Worm (Caenorhabditis elegans) whole organism, L2 larva: ENCODE data around the gene F54D5.15.

Source experiments
- C34F6.9 ChIP-seq: fragments of 150-350 bp; optimal IDR thresholded peaks from 2 replicates; lab custom pipeline; 2014; ENCODE audit warnings: missing biosample characterization, missing genetic modification characterization
- F13H6.1 ChIP-seq: sonication (generic microtip); optimal IDR thresholded peaks from 2 replicates; lab custom pipeline; 2016; ENCODE audit warnings: missing genetic modification characterization, missing compliant biosample characterization
- R02D3.7 ChIP-seq: fragments of 150-350 bp; optimal IDR thresholded peaks from 2 replicates; lab custom pipeline; 2014; ENCODE audit warnings: missing biosample characterization, missing genetic modification characterization
- Y55F3AM.14 ChIP-seq: fragments of 200-800 bp; sonication (Bioruptor generic); optimal IDR thresholded peaks from 2 replicates; lab custom pipeline; 2018; ENCODE audit warnings: mild to moderate bottlenecking, missing genetic modification characterization, missing compliant biosample characterization
- ZK546.5 ChIP-seq: sonication (generic microtip); optimal IDR thresholded peaks from 2 replicates; lab custom pipeline; 2017; ENCODE audit warnings: missing biosample characterization, missing genetic modification characterization
- alr-1 ChIP-seq: fragments of 150-350 bp; optimal IDR thresholded peaks from 2 replicates; lab custom pipeline; 2014; ENCODE audit warnings: missing biosample characterization, missing genetic modification characterization
- aly-2 ChIP-seq: fragments of 150-350 bp; optimal IDR thresholded peaks from 2 replicates; lab custom pipeline; 2014; ENCODE audit warnings: missing biosample characterization, missing genetic modification characterization
- ama-1 ChIP-seq: fragments of 150-350 bp; optimal IDR thresholded peaks from 2 replicates; lab custom pipeline; 2018; ENCODE audit warnings: inconsistent platforms
- blmp-1 ChIP-seq: sonication (generic microtip); optimal IDR thresholded peaks from 2 replicates; lab custom pipeline; 2017; ENCODE audit warnings: missing genetic modification characterization, mild to moderate bottlenecking, missing compliant biosample characterization, antibody characterized with exemption, moderate library complexity; ENCODE audit not compliant: insufficient read depth
- ceh-16 ChIP-seq: fragments of 150-350 bp; optimal IDR thresholded peaks from 2 replicates; lab custom pipeline; 2014; ENCODE audit warnings: missing biosample characterization, missing genetic modification characterization
- ceh-82 ChIP-seq: fragments of 150-350 bp; optimal IDR thresholded peaks from 2 replicates; lab custom pipeline; 2014; ENCODE audit warnings: missing biosample characterization, missing genetic modification characterization
- crh-2 ChIP-seq: sonication (generic microtip); optimal IDR thresholded peaks from 2 replicates; lab custom pipeline; 2017; ENCODE audit warnings: missing biosample characterization, missing genetic modification characterization
- dmd-4 ChIP-seq: sonication (generic microtip); optimal IDR thresholded peaks from 2 replicates; lab custom pipeline; 2017; ENCODE audit warnings: missing biosample characterization, missing genetic modification characterization
- egl-27 ChIP-seq: sonication (generic microtip); optimal IDR thresholded peaks from 3 replicates; lab custom pipeline; 2017; ENCODE audit warnings: missing biosample characterization, missing genetic modification reagents, missing genetic modification characterization
- elt-3 ChIP-seq: sonication (generic microtip); optimal IDR thresholded peaks from 2 replicates; lab custom pipeline; 2017; ENCODE audit warnings: missing biosample characterization, missing genetic modification characterization
- fos-1 ChIP-seq: fragments of 150-350 bp; optimal IDR thresholded peaks from 2 replicates; lab custom pipeline; 2014; ENCODE audit warnings: missing biosample characterization, missing genetic modification characterization
- gmeb-1 ChIP-seq: fragments of 150-350 bp; optimal IDR thresholded peaks from 2 replicates; lab custom pipeline; 2014; ENCODE audit warnings: missing biosample characterization, missing genetic modification characterization
- lin-11 ChIP-seq: fragments of 150-350 bp; sonication (generic microtip); optimal IDR thresholded peaks from 2 replicates; lab custom pipeline; 2014; ENCODE audit warnings: missing biosample characterization, missing genetic modification characterization, inconsistent platforms, mixed read lengths
- lin-13 ChIP-seq: fragments of 150-350 bp; optimal IDR thresholded peaks from 2 replicates; lab custom pipeline; 2014; ENCODE audit warnings: missing biosample characterization, missing genetic modification reagents, missing genetic modification characterization
- lsy-2 ChIP-seq, 2 experiments: fragments of 150-350 bp in 1 of 2; sonication (generic microtip) in 1 of 2; optimal IDR thresholded peaks; 2 replicates each; lab custom pipeline; 2014 to 2017; ENCODE audit warnings: missing biosample characterization in 2 of 2, missing genetic modification characterization in 2 of 2
- mab-5 ChIP-seq: fragments of 150-350 bp; optimal IDR thresholded peaks from 2 replicates; lab custom pipeline; 2014; ENCODE audit warnings: missing biosample characterization, missing genetic modification characterization
- mbf-1 ChIP-seq: sonication (generic microtip); optimal IDR thresholded peaks from 2 replicates; lab custom pipeline; 2017; ENCODE audit warnings: missing biosample characterization, missing genetic modification characterization
- mdl-1 ChIP-seq, 2 experiments: fragments of 150-350 bp in 1 of 2; sonication (generic microtip) in 1 of 2; optimal IDR thresholded peaks; 2 replicates each; lab custom pipeline; 2017; ENCODE audit warnings: missing biosample characterization in 2 of 2, missing genetic modification characterization in 2 of 2
- nhr-12 ChIP-seq: fragments of 150-350 bp; optimal IDR thresholded peaks from 2 replicates; lab custom pipeline; 2014; ENCODE audit warnings: missing biosample characterization, missing genetic modification characterization
- nhr-129 ChIP-seq: fragments of 150-350 bp; optimal IDR thresholded peaks from 2 replicates; lab custom pipeline; 2014; ENCODE audit warnings: missing biosample characterization, missing genetic modification characterization
- nhr-21 ChIP-seq: fragments of 150-350 bp; optimal IDR thresholded peaks from 2 replicates; lab custom pipeline; 2014; ENCODE audit warnings: missing biosample characterization, missing genetic modification characterization
- nhr-237 ChIP-seq: fragments of 150-350 bp; optimal IDR thresholded peaks from 2 replicates; lab custom pipeline; 2014; ENCODE audit warnings: missing biosample characterization, missing genetic modification characterization
- peb-1 ChIP-seq: fragments of 150-350 bp; optimal IDR thresholded peaks from 2 replicates; lab custom pipeline; 2014; ENCODE audit warnings: missing biosample characterization, missing genetic modification characterization
- sem-4 ChIP-seq: fragments of 150-350 bp; optimal IDR thresholded peaks from 2 replicates; lab custom pipeline; 2014; ENCODE audit warnings: missing biosample characterization, missing genetic modification reagents, missing genetic modification characterization
- skn-1 ChIP-seq: sonication (generic microtip); optimal IDR thresholded peaks from 2 replicates; lab custom pipeline; 2017; ENCODE audit warnings: missing biosample characterization, missing genetic modification characterization
- sma-3 ChIP-seq: sonication (generic microtip); optimal IDR thresholded peaks from 2 replicates; lab custom pipeline; 2016; ENCODE audit warnings: missing genetic modification reagents, missing genetic modification characterization, missing compliant biosample characterization
- snpc-4 ChIP-seq: fragments of 150-350 bp; optimal IDR thresholded peaks from 2 replicates; lab custom pipeline; 2014; ENCODE audit warnings: missing biosample characterization, missing genetic modification characterization
- unc-55 ChIP-seq: fragments of 150-350 bp; sonication (generic microtip); optimal IDR thresholded peaks from 3 replicates; lab custom pipeline; 2014; ENCODE audit warnings: missing biosample characterization, missing genetic modification reagents, missing genetic modification characterization
- unc-62 ChIP-seq: fragments of 150-350 bp; optimal IDR thresholded peaks from 2 replicates; lab custom pipeline; 2014; ENCODE audit warnings: missing biosample characterization, missing genetic modification reagents, missing genetic modification characterization
- zag-1 ChIP-seq: fragments of 150-350 bp; optimal IDR thresholded peaks from 2 replicates; lab custom pipeline; 2014; ENCODE audit warnings: missing biosample characterization, missing genetic modification characterization
- ztf-1 ChIP-seq: fragments of 200-800 bp; sonication (Bioruptor generic); conservative IDR thresholded peaks from 2 replicates; pipeline ENCODE4 v1.3.6; 2022; ENCODE audit warnings: missing genetic modification characterization, missing compliant biosample characterization
- ztf-4 ChIP-seq: fragments of 150-350 bp; optimal IDR thresholded peaks from 2 replicates; lab custom pipeline; 2014; ENCODE audit warnings: missing biosample characterization, missing genetic modification characterization

F54D5.15 gene

ce11 chrII:11544714-11545113, 19.3 kb downstream of the F54D5.15 start, which contains the start of gene F54D5.9:
Gene F54D5.9, minus strand, starts transcription at chrII:11544828.
- TF ChIP-seq R02D3.7 (tag; lab: Kevin White, UChicago) (no peak), snpc-4 (tag; lab: Kevin White, UChicago) (no peak), egl-27 (tag; lab: Kevin White, UChicago) (no peak), mbf-1 (tag; lab: Kevin White, UChicago) (no peak), lin-13 (GFP tag; lab: Kevin White, UChicago) (no peak), F13H6.1 (tag; lab: Kevin White, UChicago) (no peak), gmeb-1 (no peak), sem-4 (no peak), sma-3 (no peak), nhr-21 (no peak), skn-1 (tag; lab: Kevin White, UChicago) (no peak), nhr-237 (tag; lab: Kevin White, UChicago) (no peak), Y55F3AM.14 (GFP tag; lab: Kevin White, UChicago) (no peak), unc-62 (GFP tag; lab: Kevin White, UChicago) (no peak)

ce11 chrII:11542958-11543357, 21.1 kb downstream of the F54D5.15 start:
- TF ChIP-seq peb-1 (tag; lab: Kevin White, UChicago) (no peak), blmp-1 (no peak), dmd-4 (tag; lab: Kevin White, UChicago) (no peak), ZK546.5 (tag; lab: Kevin White, UChicago) (no peak), sem-4 (no peak)
- TF ChIP-seq, all 48 proteins: peak for 0

DNA sequence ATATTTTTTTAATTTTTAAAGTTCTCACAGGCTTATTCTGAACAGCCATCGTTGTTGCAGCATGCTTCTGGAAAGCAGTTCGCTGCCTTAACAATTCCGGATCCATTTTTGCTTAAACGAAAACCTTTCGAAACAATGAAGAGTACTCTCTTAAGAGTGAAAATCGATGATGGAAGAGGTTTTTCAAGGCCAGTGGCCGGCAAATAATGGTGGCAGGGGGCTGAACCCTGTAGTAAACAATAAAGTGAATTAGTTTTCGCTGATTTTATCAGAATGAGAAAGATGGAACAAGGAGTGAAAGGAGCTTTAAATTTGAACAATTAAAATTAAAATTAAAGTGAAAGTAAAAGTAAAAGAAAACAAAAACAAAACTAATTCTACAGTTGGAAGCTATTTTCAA, 21.6 kb downstream of the F54D5.15 start, which contains the start of gene gtf-2E2:
Gene gtf-2E2 (minus strand): TSS at position 111 of the 400 bp plus-strand sequence.
- TF ChIP-seq C34F6.9 (tag; lab: Kevin White, UChicago) (peak; percentile 66), fos-1 (tag; lab: Kevin White, UChicago) (peak; percentile 8), peb-1 (tag; lab: Kevin White, UChicago) (no peak), dmd-4 (tag; lab: Kevin White, UChicago) (no peak), lsy-2 (tag; optimal IDR thresholded peaks at IDR 0.05; lab: Kevin White, UChicago) (peak in 1 of 2 experiments; percentile 39), unc-55 (GFP tag; lab: Kevin White, UChicago) (peak; percentile 33), F13H6.1 (tag; lab: Kevin White, UChicago) (no peak), ZK546.5 (tag; lab: Kevin White, UChicago) (no peak), ama-1 (peak; percentile 11), nhr-129 (tag; lab: Kevin White, UChicago) (peak; percentile 20), ceh-16 (tag; lab: Kevin White, UChicago) (no peak), crh-2 (tag; lab: Kevin White, UChicago) (peak; percentile 25), unc-62 (GFP tag; lab: Kevin White, UChicago) (no peak)

DNA sequence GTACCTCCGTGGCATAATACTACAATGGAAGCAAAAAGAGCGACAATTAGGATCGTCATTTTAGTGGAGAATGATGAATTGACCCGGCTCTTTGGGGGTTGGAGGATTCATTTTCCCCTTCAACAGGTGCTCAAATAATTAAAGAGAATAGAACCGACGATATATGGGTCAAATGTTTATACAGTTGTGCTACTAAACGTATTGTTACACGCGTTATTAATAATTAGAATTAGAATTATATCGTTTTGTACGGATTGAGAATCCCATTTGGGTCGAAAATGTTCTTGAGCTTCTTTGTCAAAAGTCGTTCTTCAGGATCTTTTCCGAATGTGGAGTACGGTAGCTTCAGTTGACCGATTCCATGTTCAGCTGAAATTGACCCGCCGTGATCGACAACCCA, 25.3 kb downstream of the F54D5.15 start, which contains the start of gene Y62F5A.9:
Gene Y62F5A.9 (minus strand): TSS at position 101 of the 400 bp plus-strand sequence.
- TF ChIP-seq lin-11 (tag; lab: Kevin White, UChicago), result no peak
- no peak for TF ChIP-seq lsy-2 (tag; optimal IDR thresholded peaks at IDR 0.05; lab: Kevin White, UChicago)
- TF ChIP-seq aly-2 (tag; lab: Kevin White, UChicago), result no peak
- no peak for TF ChIP-seq zag-1
- no peak for TF ChIP-seq unc-55 (GFP tag; lab: Kevin White, UChicago)

DNA sequence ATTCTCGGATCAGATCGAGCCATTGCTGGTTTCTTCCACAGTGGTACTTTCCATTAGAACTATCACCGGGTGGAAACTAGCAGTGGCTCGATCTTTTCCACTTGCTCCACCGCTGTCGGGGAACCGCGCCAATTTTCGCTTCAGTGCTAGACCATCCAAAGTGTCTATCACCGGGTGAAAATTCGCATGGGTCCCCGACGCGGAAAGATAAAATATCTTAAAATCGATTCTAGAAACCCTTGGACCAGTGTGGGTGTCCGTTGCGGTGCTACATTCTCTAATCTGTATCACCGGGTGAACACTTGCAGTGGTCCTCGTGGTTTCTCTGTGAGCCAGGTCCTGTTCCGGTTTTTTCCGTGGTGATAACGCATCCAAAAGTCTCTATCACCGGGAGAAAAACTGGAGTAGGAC, 26.4 kb downstream of the F54D5.15 start:
- TF ChIP-seq zag-1 (no peak), dmd-4 (tag; lab: Kevin White, UChicago) (no peak), nhr-12 (tag; lab: Kevin White, UChicago) (no peak), alr-1 (no peak), nhr-237 (tag; lab: Kevin White, UChicago) (no peak), nhr-129 (tag; lab: Kevin White, UChicago) (no peak), elt-3 (no peak), ceh-82 (tag; lab: Kevin White, UChicago) (no peak), egl-27 (tag; lab: Kevin White, UChicago) (no peak), snpc-4 (tag; lab: Kevin White, UChicago) (no peak), sma-3 (no peak), ztf-1 (GFP tag; lab: Robert Waterston, UW) (no peak), mdl-1 (tag; optimal IDR thresholded peaks at IDR 0.05; lab: Kevin White, UChicago) (no peak), mab-5 (tag; lab: Kevin White, UChicago) (no peak), R02D3.7 (tag; lab: Kevin White, UChicago) (no peak), ztf-4 (no peak), Y55F3AM.14 (GFP tag; lab: Kevin White, UChicago) (no peak)
